Worm (Caenorhabditis elegans) whole organism, L4 larva: ENCODE results near the gene T25E12.14.

ENCODE experiments used
- ZK546.5 ChIP-seq, 2 experiments: sonication (generic microtip); optimal IDR thresholded peaks; 2 replicates each; lab custom pipeline; 2017; ENCODE audit warnings: missing biosample characterization in 2 of 2, missing genetic modification characterization in 2 of 2
- aly-2 ChIP-seq: sonication (generic microtip); optimal IDR thresholded peaks from 2 replicates; lab custom pipeline; 2018; ENCODE audit warnings: missing biosample characterization, missing genetic modification characterization
- ceh-82 ChIP-seq: sonication (generic microtip); optimal IDR thresholded peaks from 2 replicates; lab custom pipeline; 2017; ENCODE audit warnings: missing biosample characterization, missing genetic modification characterization
- daf-12 ChIP-seq: fragments of 150-350 bp; optimal IDR thresholded peaks from 2 replicates; lab custom pipeline; 2014; ENCODE audit warnings: missing biosample characterization, missing genetic modification reagents, missing genetic modification characterization
- hlh-11 ChIP-seq: fragments of 200-800 bp; sonication (Bioruptor generic); optimal IDR thresholded peaks from 2 replicates; lab custom pipeline; 2018; ENCODE audit warnings: mild to moderate bottlenecking, missing genetic modification characterization, missing compliant biosample characterization
- lin-39 ChIP-seq: fragments of 150-350 bp; optimal IDR thresholded peaks from 2 replicates; lab custom pipeline; 2014; ENCODE audit warnings: missing biosample characterization, missing genetic modification reagents, missing genetic modification characterization
- mdl-1 ChIP-seq, 2 experiments: fragments of 150-350 bp in 1 of 2; sonication (generic microtip) in 1 of 2; optimal IDR thresholded peaks; 2 replicates each; lab custom pipeline; 2014 to 2017; ENCODE audit warnings: missing biosample characterization in 2 of 2, missing genetic modification characterization in 2 of 2
- snpc-4 ChIP-seq: fragments of 150-350 bp; optimal IDR thresholded peaks from 2 replicates; lab custom pipeline; 2014; ENCODE audit warnings: missing biosample characterization, missing genetic modification characterization
- zip-11 ChIP-seq: fragments of 200-800 bp; sonication (Bioruptor generic); IDR thresholded peaks from 2 replicates; pipeline ENCODE4 v1.3.6; 2022; ENCODE audit warnings: missing genetic modification characterization, missing compliant biosample characterization

- TF ChIP-seq lin-39 (tag; lab: Kevin White, UChicago) (no peak), daf-12 (tag; lab: Kevin White, UChicago) (no peak), ceh-82 (tag; lab: Kevin White, UChicago) (no peak), ZK546.5 (tag; optimal IDR thresholded peaks at IDR 0.05; lab: Kevin White, UChicago) (no peak), hlh-11 (tag; lab: Kevin White, UChicago) (no peak), snpc-4 (tag; lab: Kevin White, UChicago) (no peak), mdl-1 (tag; optimal IDR thresholded peaks at IDR 0.05; lab: Kevin White, UChicago) (no peak), zip-11 (GFP tag; lab: Robert Waterston, UW) (no peak), aly-2 (tag; lab: Kevin White, UChicago) (no peak)
These were observed 27.2 kb upstream of the T25E12.14 start, which contains the start of gene Y70C5C.1 for ce11 chrV:16699752-16700259.
